Worm (Caenorhabditis elegans): ENCODE measurements around the gene nhr-280.

DNA sequence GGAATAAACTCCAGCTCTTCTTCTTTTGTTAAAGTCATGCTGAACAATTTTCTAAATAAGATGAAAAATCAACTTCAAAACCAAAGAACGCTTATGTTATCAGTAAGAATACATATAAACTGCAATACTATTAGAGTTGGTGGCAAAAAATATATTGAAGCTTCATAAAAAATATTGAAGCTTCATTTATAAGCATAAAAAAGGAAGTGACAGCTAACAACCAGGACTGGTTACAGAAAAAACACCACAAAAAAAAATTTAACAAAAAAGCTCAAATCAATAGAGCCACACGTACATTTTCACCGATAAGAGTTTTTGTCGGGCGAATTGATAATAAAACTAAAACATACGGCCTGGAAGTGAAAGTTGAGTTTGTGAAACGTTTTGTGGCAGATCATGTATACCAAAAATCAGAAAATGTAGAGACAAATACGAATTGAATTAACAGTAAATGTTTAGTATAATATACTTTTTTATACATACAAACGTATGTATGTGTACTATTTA lies 17.1 kb upstream of the nhr-280 start, which contains the start of gene sqst-5:
- TF ChIP-seq elt-3 (tag; optimal IDR thresholded peaks at IDR 0.05) (no peak), nhr-11 (tag; optimal IDR thresholded peaks at IDR 0.05) (no peak), nfya-1 (tag; optimal IDR thresholded peaks at IDR 0.05; ENCODE audit: insufficient read depth) (no peak), snpc-4 (tag; optimal IDR thresholded peaks at IDR 0.05) (no peak), ztf-4 (tag; optimal IDR thresholded peaks at IDR 0.05) (no peak), jun-1 (tag; optimal IDR thresholded peaks at IDR 0.05) (no peak), nhr-23 (tag; optimal IDR thresholded peaks at IDR 0.05) (no peak), egl-27 (tag; optimal IDR thresholded peaks at IDR 0.05) (no peak), lin-15B (tag; optimal IDR thresholded peaks at IDR 0.05) (no peak), sea-2 (GFP tag; optimal IDR thresholded peaks at IDR 0.05) (no peak)

All from whole organism, L3 larva.